Fruit fly (Drosophila melanogaster) whole organism, embryonic: ENCODE data around the gene Nup98-96.

ENCODE experiments used
- Antp ChIP-seq: fragments of 200-800 bp; sonication (Bioruptor generic); optimal IDR thresholded peaks from 3 replicates; lab custom pipeline; 2016; ENCODE audit warnings: missing biosample characterization, missing genetic modification characterization
- Atf3 ChIP-seq: fragments of 200-800 bp; sonication (Bioruptor generic); optimal IDR thresholded peaks from 3 replicates; lab custom pipeline; 2016; ENCODE audit warnings: missing biosample characterization, missing genetic modification characterization
- CG10431 ChIP-seq: fragments of 200-800 bp; sonication (Bioruptor generic); optimal IDR thresholded peaks from 3 replicates; lab custom pipeline; 2018; ENCODE audit warnings: missing biosample characterization, mild to moderate bottlenecking, missing genetic modification characterization
- CG10565 ChIP-seq: fragments of 200-800 bp; sonication (Bioruptor generic); optimal IDR thresholded peaks from 3 replicates; lab custom pipeline; 2016; ENCODE audit warnings: missing biosample characterization, mild to moderate bottlenecking, missing genetic modification characterization
- CG10959 ChIP-seq: fragments of 200-800 bp; sonication (Bioruptor generic); IDR thresholded peaks from 2 replicates; pipeline ENCODE4 v1.3.6; 2022; ENCODE audit warnings: missing biosample characterization, missing genetic modification characterization
- CG11085 ChIP-seq: fragments of 200-800 bp; sonication (Bioruptor generic); IDR thresholded peaks from 2 replicates; pipeline ENCODE4 v1.3.6; 2022; ENCODE audit warnings: missing biosample characterization, missing genetic modification characterization
- CG11247 ChIP-seq: fragments of 200-800 bp; sonication (Bioruptor generic); IDR thresholded peaks from 2 replicates; pipeline ENCODE4 v1.3.6; 2022; ENCODE audit warnings: missing biosample characterization, missing genetic modification characterization
- CG11560 ChIP-seq: fragments of 200-800 bp; sonication (Bioruptor generic); IDR thresholded peaks from 3 replicates; pipeline ENCODE4 v1.3.6; 2022; ENCODE audit warnings: missing biosample characterization, missing genetic modification characterization
- CG15601 ChIP-seq: fragments of 200-800 bp; sonication (Bioruptor generic); optimal IDR thresholded peaks from 3 replicates; lab custom pipeline; 2019; ENCODE audit warnings: missing biosample characterization, mild to moderate bottlenecking, missing genetic modification characterization, moderate library complexity
- CG16779 ChIP-seq: fragments of 200-800 bp; sonication (Bioruptor generic); IDR thresholded peaks from 2 replicates; pipeline ENCODE4 v1.3.6; 2022; ENCODE audit warnings: missing biosample characterization, missing genetic modification characterization
- CG17568 ChIP-seq: fragments of 200-800 bp; sonication (Bioruptor generic); optimal IDR thresholded peaks from 2 replicates; lab custom pipeline; 2018; ENCODE audit warnings: missing biosample characterization, mild to moderate bottlenecking, missing genetic modification characterization, moderate library complexity
- CG2875 ChIP-seq: fragments of 200-800 bp; sonication (Bioruptor generic); optimal IDR thresholded peaks from 2 replicates; lab custom pipeline; 2017; ENCODE audit warnings: missing biosample characterization, mild to moderate bottlenecking, missing genetic modification characterization, missing genetic modification reagents
- CG3065 ChIP-seq: fragments of 200-800 bp; sonication (Bioruptor generic); optimal IDR thresholded peaks from 2 replicates; lab custom pipeline; 2016; ENCODE audit warnings: missing biosample characterization, missing genetic modification characterization
- CG32532 ChIP-seq: fragments of 200-800 bp; sonication (Bioruptor generic); IDR thresholded peaks from 2 replicates; pipeline ENCODE4 v1.3.6; 2022; ENCODE audit warnings: missing biosample characterization, missing genetic modification characterization
- CG3281 ChIP-seq: fragments of 200-800 bp; sonication (Bioruptor generic); optimal IDR thresholded peaks from 3 replicates; lab custom pipeline; 2017; ENCODE audit warnings: missing biosample characterization, mild to moderate bottlenecking, missing genetic modification characterization
- CG33213 ChIP-seq: fragments of 200-800 bp; sonication (Bioruptor generic); optimal IDR thresholded peaks from 3 replicates; lab custom pipeline; 2016; ENCODE audit warnings: missing biosample characterization, missing genetic modification characterization
- CG4328 ChIP-seq: fragments of 200-800 bp; sonication (Bioruptor generic); optimal IDR thresholded peaks from 3 replicates; lab custom pipeline; 2017; ENCODE audit warnings: missing biosample characterization, missing genetic modification reagents, missing genetic modification characterization
- CG4617 ChIP-seq: fragments of 200-800 bp; sonication (Bioruptor generic); optimal IDR thresholded peaks from 3 replicates; lab custom pipeline; 2016; ENCODE audit warnings: missing biosample characterization, missing genetic modification characterization, borderline replicate concordance
- CG7745 ChIP-seq: fragments of 200-800 bp; sonication (Bioruptor generic); optimal IDR thresholded peaks from 2 replicates; lab custom pipeline; 2018; ENCODE audit warnings: missing biosample characterization, mild to moderate bottlenecking, missing genetic modification characterization, moderate library complexity
- CG9876 ChIP-seq: fragments of 200-800 bp; sonication (Bioruptor generic); optimal IDR thresholded peaks from 2 replicates; lab custom pipeline; 2016; ENCODE audit warnings: missing biosample characterization, missing genetic modification characterization
- D19B ChIP-seq: fragments of 200-800 bp; sonication (Bioruptor generic); optimal IDR thresholded peaks from 2 replicates; lab custom pipeline; 2017; ENCODE audit warnings: missing biosample characterization, mild to moderate bottlenecking, missing genetic modification characterization
- E2f2 ChIP-seq: fragments of 200-800 bp; sonication (Bioruptor generic); IDR thresholded peaks from 2 replicates; pipeline ENCODE4 v1.3.6; 2022; ENCODE audit warnings: missing biosample characterization, missing genetic modification characterization
- Fer3 ChIP-seq: fragments of 200-800 bp; sonication (Bioruptor generic); optimal IDR thresholded peaks from 2 replicates; lab custom pipeline; 2018; ENCODE audit warnings: missing biosample characterization, mild to moderate bottlenecking, missing genetic modification characterization, moderate library complexity
- H2.0 ChIP-seq: fragments of 200-800 bp; sonication (Bioruptor generic); IDR thresholded peaks from 2 replicates; pipeline ENCODE4 v1.3.6; 2022; ENCODE audit warnings: missing biosample characterization, missing genetic modification characterization
- Hr39 ChIP-seq: fragments of >200 bp; optimal IDR thresholded peaks from 2 replicates; lab custom pipeline; 2017
- Max ChIP-seq: fragments of 200-800 bp; sonication (Bioruptor generic); optimal IDR thresholded peaks from 2 replicates; lab custom pipeline; 2016; ENCODE audit warnings: missing biosample characterization, mild to moderate bottlenecking, missing genetic modification characterization
- Meics ChIP-seq: fragments of 200-800 bp; sonication (Bioruptor generic); optimal IDR thresholded peaks from 2 replicates; lab custom pipeline; 2017; ENCODE audit warnings: missing biosample characterization, mild to moderate bottlenecking, missing genetic modification characterization
- NC2α ChIP-seq: fragments of 200-800 bp; sonication (Bioruptor generic); optimal IDR thresholded peaks from 2 replicates; lab custom pipeline; 2016; ENCODE audit warnings: missing biosample characterization, missing genetic modification characterization
- Optix ChIP-seq: fragments of 200-800 bp; sonication (Bioruptor generic); IDR thresholded peaks from 3 replicates; pipeline ENCODE4 v1.3.6; 2022; ENCODE audit warnings: missing biosample characterization, missing genetic modification characterization
- Side ChIP-seq: fragments of 200-800 bp; sonication (Bioruptor generic); optimal IDR thresholded peaks from 2 replicates; lab custom pipeline; 2016; ENCODE audit warnings: missing biosample characterization, missing genetic modification characterization
- Sry-β ChIP-seq: fragments of 200-800 bp; sonication (Bioruptor generic); optimal IDR thresholded peaks from 2 replicates; lab custom pipeline; 2018; ENCODE audit warnings: missing biosample characterization, mild to moderate bottlenecking, missing genetic modification characterization, moderate library complexity
- ap ChIP-seq: fragments of 200-800 bp; sonication (Bioruptor generic); IDR thresholded peaks from 2 replicates; pipeline ENCODE4 v1.3.6; 2022; ENCODE audit warnings: missing biosample characterization, missing genetic modification characterization
- ase ChIP-seq: fragments of 200-800 bp; sonication (Bioruptor generic); IDR thresholded peaks from 3 replicates; pipeline ENCODE4 v1.3.6; 2022; ENCODE audit warnings: missing biosample characterization, missing genetic modification characterization
- bbx ChIP-seq: fragments of 200-800 bp; sonication (Bioruptor generic); IDR thresholded peaks from 2 replicates; pipeline ENCODE4 v1.3.6; 2022; ENCODE audit warnings: missing biosample characterization, missing genetic modification characterization; ENCODE audit not compliant: partially characterized antibody
- br ChIP-seq: fragments of >200 bp; optimal IDR thresholded peaks from 2 replicates; lab custom pipeline; 2017
- cato ChIP-seq: fragments of 200-800 bp; sonication (Bioruptor generic); optimal IDR thresholded peaks from 2 replicates; lab custom pipeline; 2016; ENCODE audit warnings: missing biosample characterization, missing genetic modification characterization, borderline replicate concordance
- chinmo ChIP-seq: fragments of 200-800 bp; sonication (Bioruptor generic); IDR thresholded peaks from 4 replicates; pipeline ENCODE4 v1.3.6; 2022; ENCODE audit warnings: missing biosample characterization, missing genetic modification characterization; ENCODE audit not compliant: partially characterized antibody
- corto ChIP-seq: fragments of 200-800 bp; sonication (Bioruptor generic); optimal IDR thresholded peaks from 2 replicates; lab custom pipeline; 2016; ENCODE audit warnings: missing biosample characterization, mild to moderate bottlenecking, missing genetic modification characterization, moderate library complexity
- dmrt99B ChIP-seq: fragments of 200-800 bp; sonication (Bioruptor generic); optimal IDR thresholded peaks from 2 replicates; lab custom pipeline; 2018; ENCODE audit warnings: missing biosample characterization, mild to moderate bottlenecking, missing genetic modification characterization, moderate library complexity
- fu2 ChIP-seq: fragments of 200-800 bp; sonication (Bioruptor generic); optimal IDR thresholded peaks from 2 replicates; lab custom pipeline; 2016; ENCODE audit warnings: missing biosample characterization, missing genetic modification characterization
- gcm2 ChIP-seq: fragments of 200-800 bp; sonication (Bioruptor generic); optimal IDR thresholded peaks from 2 replicates; lab custom pipeline; 2016; ENCODE audit warnings: missing biosample characterization, missing genetic modification characterization
- inv ChIP-seq: fragments of 200-800 bp; sonication (Bioruptor generic); IDR thresholded peaks from 2 replicates; pipeline ENCODE4 v1.3.6; 2022; ENCODE audit warnings: missing biosample characterization, missing genetic modification characterization; ENCODE audit not compliant: partially characterized antibody
- kay ChIP-seq: fragments of 200-800 bp; sonication (Bioruptor generic); optimal IDR thresholded peaks from 2 replicates; lab custom pipeline; 2016; ENCODE audit warnings: missing biosample characterization, missing genetic modification characterization
- klu ChIP-seq: fragments of 200-800 bp; sonication (Bioruptor generic); IDR thresholded peaks from 2 replicates; pipeline ENCODE4 v1.3.6; 2022; ENCODE audit warnings: missing biosample characterization, missing genetic modification characterization
- kni ChIP-seq: fragments of 200-800 bp; sonication (Bioruptor generic); optimal IDR thresholded peaks from 3 replicates; lab custom pipeline; 2017; ENCODE audit warnings: mild to moderate bottlenecking, missing biosample characterization, missing genetic modification reagents, missing genetic modification characterization
- nerfin-1 ChIP-seq: fragments of 200-800 bp; sonication (Bioruptor generic); optimal IDR thresholded peaks from 3 replicates; lab custom pipeline; 2019; ENCODE audit warnings: missing biosample characterization, mild to moderate bottlenecking, missing genetic modification characterization, moderate library complexity
- nom ChIP-seq: fragments of 200-800 bp; sonication (Bioruptor generic); optimal IDR thresholded peaks from 2 replicates; lab custom pipeline; 2017; ENCODE audit warnings: missing biosample characterization, missing genetic modification characterization, mild to moderate bottlenecking, moderate library complexity, missing genetic modification reagents
- org-1 ChIP-seq: fragments of 200-800 bp; sonication (Bioruptor generic); optimal IDR thresholded peaks from 2 replicates; lab custom pipeline; 2017; ENCODE audit warnings: missing biosample characterization, missing genetic modification characterization
- pb ChIP-seq: fragments of 200-800 bp; sonication (Bioruptor generic); optimal IDR thresholded peaks from 3 replicates; lab custom pipeline; 2016; ENCODE audit warnings: missing biosample characterization, missing genetic modification characterization
- pros ChIP-seq: fragments of 200-800 bp; sonication (Bioruptor generic); optimal IDR thresholded peaks from 3 replicates; lab custom pipeline; 2019; ENCODE audit warnings: missing biosample characterization, mild to moderate bottlenecking, missing genetic modification characterization, moderate library complexity
- pzg ChIP-seq: fragments of 200-800 bp; sonication (Bioruptor generic); optimal IDR thresholded peaks from 3 replicates; lab custom pipeline; 2018; ENCODE audit warnings: missing biosample characterization, mild to moderate bottlenecking, missing genetic modification characterization, moderate library complexity
- ttk ChIP-seq: fragments of 200-800 bp; sonication (Bioruptor generic); IDR thresholded peaks from 2 replicates; pipeline ENCODE4 v2.1.2; 2022; ENCODE audit warnings: missing biosample characterization, missing genetic modification characterization
- zf30C ChIP-seq: fragments of 200-800 bp; sonication (Bioruptor generic); optimal IDR thresholded peaks from 3 replicates; lab custom pipeline; 2018; ENCODE audit warnings: missing biosample characterization, mild to moderate bottlenecking, missing genetic modification characterization

Gene Nup98-96

dm6 chr3R:23729066-23729465 is 52.4 kb downstream of the Nup98-96 start (continued):
- TF ChIP-seq CG10565 (no peak), CG33213 (GFP tag; lab: Kevin White, UChicago) (no peak), corto (GFP tag; lab: Kevin White, UChicago) (no peak), CG10959 (GFP tag; lab: Robert Waterston, UW) (no peak), CG11085 (GFP tag; lab: Robert Waterston, UW) (no peak), Side (GFP tag; lab: Kevin White, UChicago) (no peak), dmrt99B (no peak), nerfin-1 (no peak), Hr39 (lab: Kevin White, UChicago) (no peak), CG7745 (tag; lab: Kevin White, UChicago) (no peak), pb (GFP tag; lab: Kevin White, UChicago) (no peak), CG32532 (GFP tag; lab: Robert Waterston, UW) (no peak), Atf3 (GFP tag; lab: Kevin White, UChicago) (no peak), NC2α (GFP tag; lab: Kevin White, UChicago) (no peak), klu (GFP tag; lab: Robert Waterston, UW) (no peak), org-1 (GFP tag; lab: Kevin White, UChicago) (peak; percentile 34), kay (no peak), Max (no peak), CG2875 (GFP tag; lab: Kevin White, UChicago) (no peak), inv (GFP tag; lab: Robert Waterston, UW) (no peak), E2f2 (GFP tag; lab: Robert Waterston, UW) (no peak), Antp (GFP tag; lab: Kevin White, UChicago) (no peak), br (lab: Kevin White, UChicago) (no peak), CG15601 (tag; lab: Kevin White, UChicago) (no peak), CG17568 (GFP tag; lab: Kevin White, UChicago) (peak; percentile 59), bbx (GFP tag; lab: Robert Waterston, UW) (no peak), CG16779 (no peak), pros (GFP tag; lab: Kevin White, UChicago) (no peak), ttk (GFP tag; lab: Robert Waterston, UW) (no peak), chinmo (0 out of 4 replicates have a peak, but pooled peaks have one; percentile 17), kni (no peak), Sry-β (GFP tag; lab: Kevin White, UChicago) (no peak), pzg (GFP tag; lab: Kevin White, UChicago) (no peak), zf30C (GFP tag; lab: Kevin White, UChicago) (no peak), CG4617 (GFP tag; lab: Kevin White, UChicago) (no peak), gcm2 (GFP tag; lab: Kevin White, UChicago) (no peak), Optix (GFP tag; lab: Robert Waterston, UW) (no peak), CG3065 (GFP tag; lab: Kevin White, UChicago) (no peak), H2.0 (GFP tag; lab: Robert Waterston, UW) (no peak), nom (no peak), CG10431 (GFP tag; lab: Kevin White, UChicago) (no peak), CG11560 (tag; lab: Robert Waterston, UW) (no peak), fu2 (GFP tag; lab: Kevin White, UChicago) (no peak), CG11247 (GFP tag; lab: Robert Waterston, UW) (no peak), CG4328 (GFP tag; lab: Kevin White, UChicago) (peak; percentile 54), ap (GFP tag; lab: Robert Waterston, UW) (no peak), Meics (GFP tag; lab: Kevin White, UChicago) (peak; percentile 62), Fer3 (tag; lab: Kevin White, UChicago) (peak; percentile 47), CG3281 (GFP tag; lab: Kevin White, UChicago) (peak; percentile 72), ase (GFP tag; lab: Robert Waterston, UW) (no peak), D19B (GFP tag; lab: Kevin White, UChicago) (peak; percentile 21), CG9876 (no peak), cato (GFP tag; lab: Kevin White, UChicago) (no peak)
